Fruit fly (Drosophila melanogaster): ENCODE measurements around the gene pinta.

pinta gene

dm6 chr3R:22461673-22462585, 37.2 kb upstream of the pinta start, which contains the start of the genes Rpn7 and AP-2mu (continued):
- TF ChIP-seq CG2712 (tag; optimal IDR thresholded peaks at IDR 0.05), result peak; percentile 50
- TF ChIP-seq pan (optimal IDR thresholded peaks at IDR 0.05), result no peak
- peak in 1 of 2 experiments; percentile 18 for TF ChIP-seq pan (GFP tag; optimal IDR thresholded peaks at IDR 0.05 in 1 of 2, IDR thresholded peaks at IDR 0.05 in 1 of 2)
- TF ChIP-seq zfh2 (GFP tag; optimal IDR thresholded peaks at IDR 0.05), result peak; percentile 17
- TF ChIP-seq CG9932 (GFP tag; IDR thresholded peaks at IDR 0.05), result peak; percentile 43; the same call in 1 of the 2 replicates
- peak; percentile 4 for TF ChIP-seq CG15601 (tag; optimal IDR thresholded peaks at IDR 0.05)
- peak; percentile 78 for TF ChIP-seq sens (GFP tag)
- peak; percentile 3 for TF ChIP-seq CG18262 (tag; optimal IDR thresholded peaks at IDR 0.05)
- TF ChIP-seq CG7786 (GFP tag; optimal IDR thresholded peaks at IDR 0.05), result no peak
- TF ChIP-seq CG4617 (GFP tag; optimal IDR thresholded peaks at IDR 0.05; ENCODE audit: borderline replicate concordance), result peak; percentile 11
- peak; percentile 28; the same call in 1 of the 3 replicates for TF ChIP-seq row (GFP tag; IDR thresholded peaks at IDR 0.05)
- TF ChIP-seq nerfin-1 (tag; optimal IDR thresholded peaks at IDR 0.05), result peak; percentile 26
- TF ChIP-seq gfzf (GFP tag; optimal IDR thresholded peaks at IDR 0.05), result peak; percentile 64
- no peak for TF ChIP-seq CG17359 (tag; optimal IDR thresholded peaks at IDR 0.05)
- TF ChIP-seq az2 (GFP tag; optimal IDR thresholded peaks at IDR 0.05), result peak; percentile 23
- TF ChIP-seq Mes4 (GFP tag; optimal IDR thresholded peaks at IDR 0.05), result no peak
- TF ChIP-seq Ets97D (GFP tag; optimal IDR thresholded peaks at IDR 0.05), result peak; percentile 8
- peak; percentile 82 for TF ChIP-seq CG30020 (tag; optimal IDR thresholded peaks at IDR 0.05)
- TF ChIP-seq kni (GFP tag; optimal IDR thresholded peaks at IDR 0.05), result peak; percentile 10
- no peak for TF ChIP-seq zfh1 (GFP tag; IDR thresholded peaks at IDR 0.05)
- peak; percentile 75 for TF ChIP-seq CG9797 (GFP tag; optimal IDR thresholded peaks at IDR 0.05)
- TF ChIP-seq CG10267 (tag; optimal IDR thresholded peaks at IDR 0.05), result peak; percentile 55
- peak; percentile 30 for TF ChIP-seq Xbp1 (GFP tag; optimal IDR thresholded peaks at IDR 0.05)
- peak; percentile 44 for TF ChIP-seq phol (tag; optimal IDR thresholded peaks at IDR 0.05)
- TF ChIP-seq CG11560 (tag; IDR thresholded peaks at IDR 0.05), result no peak
- no peak for TF ChIP-seq nau (GFP tag; optimal IDR thresholded peaks at IDR 0.05)
- peak in 1 of 3 experiments; percentile 37 for TF ChIP-seq lola (GFP tag; optimal IDR thresholded peaks at IDR 0.05)
- TF ChIP-seq gsb (GFP tag; IDR thresholded peaks at IDR 0.05), result no peak
- peak; percentile 4 for TF ChIP-seq CG13775 (GFP tag; optimal IDR thresholded peaks at IDR 0.05)
- no peak for TF ChIP-seq ttk (GFP tag; IDR thresholded peaks at IDR 0.05)
- TF ChIP-seq Sox100B (GFP tag; optimal IDR thresholded peaks at IDR 0.05), result no peak
- peak; percentile 95 for TF ChIP-seq Elba2 (GFP tag; optimal IDR thresholded peaks at IDR 0.05)
- TF ChIP-seq CG31441 (GFP tag; IDR thresholded peaks at IDR 0.05), result peak; percentile 52; the same call in 1 of the 2 replicates
- TF ChIP-seq CG30431 (GFP tag; optimal IDR thresholded peaks at IDR 0.05), result no peak
- TF ChIP-seq BEAF-32 (GFP tag; optimal IDR thresholded peaks at IDR 0.05), result peak; percentile 45
- TF ChIP-seq CG16813 (GFP tag; IDR thresholded peaks at IDR 0.05; ENCODE audit: partially characterized antibody), result no peak
- peak; percentile 18 for TF ChIP-seq CG8924 (tag; optimal IDR thresholded peaks at IDR 0.05)
- TF ChIP-seq Dp (GFP tag; optimal IDR thresholded peaks at IDR 0.05), result peak; percentile 40
- TF ChIP-seq NC2α (GFP tag; optimal IDR thresholded peaks at IDR 0.05), result no peak
- TF ChIP-seq CG2678 (tag; optimal IDR thresholded peaks at IDR 0.05), result peak; percentile 13
- no peak for TF ChIP-seq pita (GFP tag; optimal IDR thresholded peaks at IDR 0.05)
- TF ChIP-seq CG17361 (GFP tag; IDR thresholded peaks at IDR 0.05), result peak; percentile 66; the same call in 2 of the 3 replicates
- peak; percentile 54 for TF ChIP-seq Med (GFP tag)
- no peak for TF ChIP-seq CG10959 (GFP tag; IDR thresholded peaks at IDR 0.05)
- TF ChIP-seq CG12391 (tag; optimal IDR thresholded peaks at IDR 0.05), result peak; percentile 66
- TF ChIP-seq CG4820 (GFP tag; optimal IDR thresholded peaks at IDR 0.05), result no peak
